Fruit fly (Drosophila melanogaster): ENCODE data around the gene Gorab.

- TF ChIP-seq CG32006 (GFP tag; optimal IDR thresholded peaks at IDR 0.05) (no peak), CG6854 (GFP tag; optimal IDR thresholded peaks at IDR 0.05) (no peak), CG4318 (GFP tag; optimal IDR thresholded peaks at IDR 0.05) (no peak), Eip93F (GFP tag; optimal IDR thresholded peaks at IDR 0.05) (no peak), dsx (GFP tag; optimal IDR thresholded peaks at IDR 0.05; ENCODE audit: poor library complexity, severe bottlenecking) (no peak), CG6808 (GFP tag; optimal IDR thresholded peaks at IDR 0.05) (no peak), CG10669 (GFP tag; optimal IDR thresholded peaks at IDR 0.05) (no peak), CG6276 (GFP tag; optimal IDR thresholded peaks at IDR 0.05) (no peak), Hr4 (GFP tag; optimal IDR thresholded peaks at IDR 0.05) (no peak), Ets96B (tag; optimal IDR thresholded peaks at IDR 0.05) (no peak), OdsH (GFP tag; optimal IDR thresholded peaks at IDR 0.05) (no peak), Hr39 (GFP tag; optimal IDR thresholded peaks at IDR 0.05) (no peak), CG6792 (GFP tag; optimal IDR thresholded peaks at IDR 0.05) (no peak), eg (GFP tag; IDR thresholded peaks at IDR 0.05) (no peak)
Observed at dm6 chr3L:17412146-17412545, 16.5 kb downstream of the Gorab start.
